Worm (Caenorhabditis elegans): ENCODE measurements around the gene ZC250.2.

- TF ChIP-seq tbx-8 (GFP tag; optimal IDR thresholded peaks at IDR 0.05) (no peak), ztf-11 (tag; optimal IDR thresholded peaks at IDR 0.05) (no peak), unc-62 (GFP tag; optimal IDR thresholded peaks at IDR 0.05) (no peak), elt-3 (tag; optimal IDR thresholded peaks at IDR 0.05) (no peak), blmp-1 (tag; optimal IDR thresholded peaks at IDR 0.05) (no peak), pha-4 (tag; optimal IDR thresholded peaks at IDR 0.05) (no peak), elt-1 (tag; optimal IDR thresholded peaks at IDR 0.05; ENCODE audit: borderline replicate concordance, insufficient read depth) (no peak), bed-3 (GFP tag; optimal IDR thresholded peaks at IDR 0.05) (no peak), nhr-12 (tag; optimal IDR thresholded peaks at IDR 0.05) (no peak), lin-13 (tag; optimal IDR thresholded peaks at IDR 0.05) (no peak), nhr-28 (tag; optimal IDR thresholded peaks at IDR 0.05) (no peak), snpc-4 (tag; optimal IDR thresholded peaks at IDR 0.05) (no peak), hlh-1 (tag; optimal IDR thresholded peaks at IDR 0.05) (no peak), mep-1 (tag; optimal IDR thresholded peaks at IDR 0.05) (no peak)
These were observed 46.6 kb downstream of the ZC250.2 start, which contains the start of gene F26F12.2 for ce11 chrV:5838576-5839366.
